Fruit fly (Drosophila melanogaster) whole organism, prepupa: Measurements from ENCODE around the gene ppk20.
A peak's percentile ranks its signal among the peaks of the same experiment; 100 is the strongest.

Experiments used
- Blimp-1 ChIP-seq: fragments of 200-800 bp; sonication (Bioruptor generic); optimal IDR thresholded peaks from 3 replicates; lab custom pipeline; 2017; ENCODE audit warnings: missing biosample characterization, missing genetic modification characterization, mild to moderate bottlenecking, moderate library complexity, missing genetic modification reagents
- CG10631 ChIP-seq: fragments of 200-800 bp; sonication (Bioruptor generic); optimal IDR thresholded peaks from 2 replicates; lab custom pipeline; 2016; ENCODE audit warnings: missing biosample characterization, missing genetic modification characterization
- CG10669 ChIP-seq: fragments of 200-800 bp; sonication (Bioruptor generic); optimal IDR thresholded peaks from 3 replicates; lab custom pipeline; 2018; ENCODE audit warnings: missing biosample characterization, mild to moderate bottlenecking, missing genetic modification characterization, moderate library complexity
- CG11294 ChIP-seq: fragments of 200-800 bp; sonication (Bioruptor generic); IDR thresholded peaks from 2 replicates; pipeline ENCODE4 v1.3.6; 2022; ENCODE audit warnings: missing biosample characterization, missing genetic modification characterization
- CG11902 ChIP-seq: fragments of 200-800 bp; sonication (Bioruptor generic); optimal IDR thresholded peaks from 3 replicates; lab custom pipeline; 2016; ENCODE audit warnings: missing biosample characterization, missing genetic modification characterization
- CG15336 ChIP-seq: fragments of 200-800 bp; sonication (Bioruptor generic); IDR thresholded peaks from 2 replicates; pipeline ENCODE4 v1.3.6; 2022; ENCODE audit warnings: missing biosample characterization, missing genetic modification characterization
- CG32006 ChIP-seq: fragments of 200-800 bp; sonication (Bioruptor generic); optimal IDR thresholded peaks from 3 replicates; lab custom pipeline; 2017; ENCODE audit warnings: missing biosample characterization, mild to moderate bottlenecking, missing genetic modification characterization
- CG3919 ChIP-seq: fragments of 200-800 bp; sonication (Bioruptor generic); optimal IDR thresholded peaks from 3 replicates; lab custom pipeline; 2016; ENCODE audit warnings: missing biosample characterization, missing genetic modification characterization
- CG6163 ChIP-seq: fragments of 200-800 bp; sonication (Bioruptor generic); IDR thresholded peaks from 3 replicates; pipeline ENCODE4 v1.3.6; 2022; ENCODE audit warnings: missing biosample characterization, missing genetic modification characterization
- CG6792 ChIP-seq: fragments of 200-800 bp; sonication (Bioruptor generic); optimal IDR thresholded peaks from 3 replicates; lab custom pipeline; 2016; ENCODE audit warnings: missing biosample characterization, missing genetic modification characterization
- CG6808 ChIP-seq: fragments of 200-800 bp; sonication (Bioruptor generic); optimal IDR thresholded peaks from 3 replicates; lab custom pipeline; 2017; ENCODE audit warnings: missing biosample characterization, missing genetic modification characterization, mild to moderate bottlenecking, moderate library complexity, missing genetic modification reagents
- CG6854 ChIP-seq: fragments of 200-800 bp; sonication (Bioruptor generic); optimal IDR thresholded peaks from 2 replicates; lab custom pipeline; 2017; ENCODE audit warnings: missing biosample characterization, mild to moderate bottlenecking, missing genetic modification characterization
- CG8119 ChIP-seq: fragments of 200-800 bp; sonication (Bioruptor generic); IDR thresholded peaks from 3 replicates; pipeline ENCODE4 v1.3.6; 2022; ENCODE audit warnings: missing biosample characterization, missing genetic modification characterization
- CG8319 ChIP-seq: fragments of 200-800 bp; sonication (Bioruptor generic); optimal IDR thresholded peaks from 3 replicates; lab custom pipeline; 2016; ENCODE audit warnings: missing biosample characterization, missing genetic modification characterization
- CG8632 ChIP-seq: fragments of 200-800 bp; sonication (Bioruptor generic); optimal IDR thresholded peaks from 3 replicates; lab custom pipeline; 2016; ENCODE audit warnings: missing biosample characterization, missing genetic modification characterization
- Eip75B ChIP-seq: fragments of 200-800 bp; sonication (Bioruptor generic); optimal IDR thresholded peaks from 3 replicates; lab custom pipeline; 2016; ENCODE audit warnings: missing biosample characterization, missing genetic modification characterization
- Eip78C ChIP-seq: fragments of 200-800 bp; sonication (Bioruptor generic); peaks from one replicate; lab custom pipeline; 2016; ENCODE audit warnings: missing biosample characterization, missing genetic modification characterization
- Eip93F ChIP-seq: fragments of 200-800 bp; sonication (Bioruptor generic); optimal IDR thresholded peaks from 2 replicates; lab custom pipeline; 2016; ENCODE audit warnings: missing biosample characterization, mild to moderate bottlenecking, missing genetic modification characterization
- Ets21C ChIP-seq: fragments of 200-800 bp; sonication (Bioruptor generic); optimal IDR thresholded peaks from 3 replicates; lab custom pipeline; 2016; ENCODE audit warnings: missing biosample characterization, missing genetic modification characterization
- Ets96B ChIP-seq: fragments of 200-800 bp; optimal IDR thresholded peaks from 2 replicates; lab custom pipeline; 2019; ENCODE audit warnings: missing biosample characterization, mild to moderate bottlenecking, missing genetic modification characterization, moderate library complexity
- Gug ChIP-seq: fragments of 200-800 bp; sonication (Bioruptor generic); IDR thresholded peaks from 2 replicates; pipeline ENCODE4 v1.3.6; 2022; ENCODE audit warnings: missing biosample characterization, missing genetic modification characterization
- Hr39 ChIP-seq: fragments of 200-800 bp; sonication (Bioruptor generic); optimal IDR thresholded peaks from 2 replicates; lab custom pipeline; 2016; ENCODE audit warnings: missing biosample characterization, missing genetic modification characterization
- Hr4 ChIP-seq: fragments of 200-800 bp; sonication (Bioruptor generic); optimal IDR thresholded peaks from 3 replicates; lab custom pipeline; 2016; ENCODE audit warnings: missing biosample characterization, missing genetic modification characterization
- Lpt ChIP-seq: fragments of 200-800 bp; sonication (Bioruptor generic); optimal IDR thresholded peaks from 3 replicates; lab custom pipeline; 2016; ENCODE audit warnings: missing biosample characterization, missing genetic modification characterization
- OdsH ChIP-seq: fragments of 200-800 bp; sonication (Bioruptor generic); optimal IDR thresholded peaks from 3 replicates; lab custom pipeline; 2016; ENCODE audit warnings: missing biosample characterization, missing genetic modification characterization
- Smox ChIP-seq: fragments of 200-800 bp; sonication (Bioruptor generic); optimal IDR thresholded peaks from 3 replicates; lab custom pipeline; 2016; ENCODE audit warnings: missing biosample characterization, missing genetic modification characterization
- Sox102F ChIP-seq: fragments of 200-800 bp; sonication (Bioruptor generic); optimal IDR thresholded peaks from 2 replicates; lab custom pipeline; 2016; ENCODE audit warnings: missing biosample characterization, mild to moderate bottlenecking, missing genetic modification characterization
- Sox14 ChIP-seq: fragments of 200-800 bp; sonication (Bioruptor generic); optimal IDR thresholded peaks from 3 replicates; lab custom pipeline; 2016; ENCODE audit warnings: missing biosample characterization, missing genetic modification characterization
- achi ChIP-seq: fragments of 200-800 bp; sonication (Bioruptor generic); optimal IDR thresholded peaks from 3 replicates; lab custom pipeline; 2016; ENCODE audit warnings: missing biosample characterization, missing genetic modification characterization
- acj6 ChIP-seq: fragments of 200-800 bp; sonication (Bioruptor generic); optimal IDR thresholded peaks from 3 replicates; lab custom pipeline; 2016; ENCODE audit warnings: missing biosample characterization, missing genetic modification characterization
- cyc ChIP-seq: fragments of 200-800 bp; sonication (Bioruptor generic); optimal IDR thresholded peaks from 3 replicates; lab custom pipeline; 2016; ENCODE audit warnings: missing biosample characterization, missing genetic modification characterization
- dac ChIP-seq: fragments of 200-800 bp; sonication (Bioruptor generic); optimal IDR thresholded peaks from 2 replicates; lab custom pipeline; 2017; ENCODE audit warnings: missing biosample characterization, mild to moderate bottlenecking, missing genetic modification characterization
- dsx ChIP-seq: fragments of 200-800 bp; optimal IDR thresholded peaks from 3 replicates; lab custom pipeline; 2019; ENCODE audit warnings: missing biosample characterization, mild to moderate bottlenecking, missing genetic modification characterization, moderate library complexity; ENCODE audit not compliant: poor library complexity, severe bottlenecking
- eg ChIP-seq: fragments of 200-800 bp; sonication (Bioruptor generic); IDR thresholded peaks from 3 replicates; pipeline ENCODE4 v1.3.6; 2022; ENCODE audit warnings: missing biosample characterization, missing genetic modification characterization
- esn ChIP-seq: fragments of 200-800 bp; sonication (Bioruptor generic); optimal IDR thresholded peaks from 2 replicates; lab custom pipeline; 2016; ENCODE audit warnings: missing biosample characterization, mild to moderate bottlenecking, missing genetic modification characterization, moderate library complexity
- fd59A ChIP-seq: fragments of 200-800 bp; sonication (Bioruptor generic); optimal IDR thresholded peaks from 2 replicates; lab custom pipeline; 2017; ENCODE audit warnings: missing biosample characterization, mild to moderate bottlenecking, missing genetic modification characterization, missing genetic modification reagents
- fkh ChIP-seq: fragments of 200-800 bp; sonication (Bioruptor generic); optimal IDR thresholded peaks from 3 replicates; lab custom pipeline; 2017; ENCODE audit warnings: missing biosample characterization, mild to moderate bottlenecking, missing genetic modification characterization, moderate library complexity
- lz ChIP-seq: fragments of 200-800 bp; sonication (Bioruptor generic); optimal IDR thresholded peaks from 3 replicates; lab custom pipeline; 2016; ENCODE audit warnings: missing biosample characterization, missing genetic modification characterization
- net ChIP-seq: fragments of 200-800 bp; sonication (Bioruptor generic); optimal IDR thresholded peaks from 3 replicates; lab custom pipeline; 2016; ENCODE audit warnings: missing biosample characterization, missing genetic modification characterization
- salr ChIP-seq, 2 experiments: fragments of 200-800 bp; sonication (Bioruptor generic); optimal IDR thresholded peaks; 3 replicates each; lab custom pipeline; 2016 to 2018; ENCODE audit warnings: missing biosample characterization in 2 of 2, missing genetic modification characterization in 2 of 2, mild to moderate bottlenecking in 1 of 2
- spab ChIP-seq: fragments of 200-800 bp; sonication (Bioruptor generic); optimal IDR thresholded peaks from 2 replicates; lab custom pipeline; 2017; ENCODE audit warnings: missing biosample characterization, mild to moderate bottlenecking, missing genetic modification characterization, missing genetic modification reagents
- svp ChIP-seq: fragments of 200-800 bp; sonication (Bioruptor generic); peaks from one replicate; lab custom pipeline; 2016; ENCODE audit warnings: missing biosample characterization, missing genetic modification characterization
- vri ChIP-seq: fragments of 200-800 bp; sonication (Bioruptor generic); optimal IDR thresholded peaks from 3 replicates; lab custom pipeline; 2016; ENCODE audit warnings: missing biosample characterization, mild to moderate bottlenecking, missing genetic modification characterization

The ppk20 gene

dm6 chr3R:29692009-29692641 is 23.4 kb upstream of the ppk20 start, which contains the start of gene dmrt99B:
Gene dmrt99B, plus strand, starts transcription at chr3R:29692591.
- TF ChIP-seq acj6 (GFP tag; lab: Kevin White, UChicago) (no peak), esn (GFP tag; lab: Kevin White, UChicago) (no peak), salr (GFP tag; optimal IDR thresholded peaks at IDR 0.05; lab: Kevin White, UChicago) (no peak), eg (GFP tag; lab: Robert Waterston, UW) (0 out of 3 replicates have a peak, but pooled peaks have one; percentile 20), achi (GFP tag; lab: Kevin White, UChicago) (no peak), Smox (GFP tag; lab: Kevin White, UChicago) (no peak), CG11294 (no peak), Sox14 (GFP tag; lab: Kevin White, UChicago) (peak; percentile 29), OdsH (GFP tag; lab: Kevin White, UChicago) (no peak), dsx (GFP tag; lab: Kevin White, UChicago) (peak; percentile 43), CG11902 (GFP tag; lab: Kevin White, UChicago) (no peak), Ets21C (GFP tag; lab: Kevin White, UChicago) (no peak), spab (GFP tag; lab: Kevin White, UChicago) (no peak), Blimp-1 (GFP tag; lab: Kevin White, UChicago) (no peak), cyc (GFP tag; lab: Kevin White, UChicago) (no peak)

DNA sequence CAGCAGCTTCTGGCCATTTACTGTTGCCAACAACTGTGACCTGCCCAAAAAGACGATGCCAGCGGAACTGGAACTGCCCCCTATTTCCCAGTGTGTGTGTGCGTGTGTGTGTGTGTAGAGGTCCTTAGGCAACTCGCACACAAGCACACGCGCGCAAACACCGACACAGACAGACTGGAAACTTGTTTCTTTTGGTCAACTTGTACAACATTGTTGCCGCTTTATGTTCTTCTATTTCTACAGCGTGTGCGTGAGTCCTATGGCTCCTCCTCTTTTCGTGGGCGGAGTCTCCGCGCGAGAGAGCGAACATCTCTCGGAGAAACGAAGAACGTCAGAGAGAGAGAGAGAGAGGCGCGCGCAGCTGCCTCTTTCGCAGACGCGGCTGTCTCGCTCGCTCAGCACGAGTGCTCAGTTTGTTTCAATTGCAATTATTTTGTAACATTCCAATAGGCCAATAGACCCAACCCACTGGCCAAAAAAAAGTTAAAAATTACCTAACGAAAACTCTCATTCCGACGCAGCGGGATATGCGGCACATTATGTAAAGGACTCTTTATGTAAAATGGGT is 22.4 kb upstream of the ppk20 start:
- TF ChIP-seq CG6163 (GFP tag; lab: Robert Waterston, UW) (0 out of 3 replicates have a peak, but pooled peaks have one; percentile 5), eg (GFP tag; lab: Robert Waterston, UW) (0 out of 3 replicates have a peak, but pooled peaks have one; percentile 19), Gug (GFP tag; lab: Robert Waterston, UW) (no peak), dsx (GFP tag; lab: Kevin White, UChicago) (peak; percentile 100)

DNA sequence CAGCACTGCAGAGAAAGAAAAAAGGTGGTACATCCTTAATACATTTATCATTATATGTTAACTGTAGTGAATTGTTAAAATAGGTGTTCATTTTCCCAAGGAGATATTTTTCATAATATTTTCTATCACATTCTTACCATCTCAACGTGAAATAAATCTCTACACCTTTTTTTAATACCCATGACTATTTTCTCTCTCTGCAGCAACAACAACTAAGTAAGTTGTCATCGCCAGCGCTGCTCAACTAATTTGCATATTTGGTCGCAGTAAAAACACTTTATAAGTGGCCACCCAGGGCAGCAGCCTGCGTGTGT is 21.8 kb upstream of the ppk20 start:
- TF ChIP-seq vri (GFP tag; lab: Kevin White, UChicago), result no peak
- TF ChIP-seq dsx (GFP tag; lab: Kevin White, UChicago), result no peak
- no peak for TF ChIP-seq Lpt (GFP tag; lab: Kevin White, UChicago)
- TF ChIP-seq Eip93F (GFP tag; lab: Kevin White, UChicago), result no peak
- TF ChIP-seq CG6808 (GFP tag; lab: Kevin White, UChicago), result peak; percentile 6
- TF ChIP-seq CG8632 (GFP tag; lab: Kevin White, UChicago), result peak; percentile 31
- peak; percentile 42 for TF ChIP-seq net
- TF ChIP-seq CG3919, result peak; percentile 61
- TF ChIP-seq CG10631, result peak; percentile 35
- TF ChIP-seq Gug (GFP tag; lab: Robert Waterston, UW), result no peak
- TF ChIP-seq Smox (GFP tag; lab: Kevin White, UChicago), result peak; percentile 15
- TF ChIP-seq spab (GFP tag; lab: Kevin White, UChicago), result peak; percentile 37
- TF ChIP-seq esn (GFP tag; lab: Kevin White, UChicago), result peak; percentile 48
- peak; percentile 58 for TF ChIP-seq Hr4 (GFP tag; lab: Kevin White, UChicago)
- TF ChIP-seq CG6163 (GFP tag; lab: Robert Waterston, UW), result peak; percentile 63; the same call in 2 of the 3 replicates
- TF ChIP-seq acj6 (GFP tag; lab: Kevin White, UChicago), result peak; percentile 35
- no peak for TF ChIP-seq CG6792 (GFP tag; lab: Kevin White, UChicago)
- peak; percentile 54 for TF ChIP-seq achi (GFP tag; lab: Kevin White, UChicago)
- peak; percentile 49; the same call in 2 of the 3 replicates for TF ChIP-seq CG8119
- peak; percentile 32 for TF ChIP-seq CG11902 (GFP tag; lab: Kevin White, UChicago)
- no peak for TF ChIP-seq fkh (GFP tag; lab: Kevin White, UChicago)
- TF ChIP-seq CG32006, result peak; percentile 63
- peak; percentile 31 for TF ChIP-seq Hr39
- TF ChIP-seq Ets21C (GFP tag; lab: Kevin White, UChicago), result no peak
- peak; percentile 31 for TF ChIP-seq lz (GFP tag; lab: Kevin White, UChicago)
- TF ChIP-seq OdsH (GFP tag; lab: Kevin White, UChicago), result peak; percentile 41
- TF ChIP-seq Ets96B (tag; lab: Kevin White, UChicago), result peak; percentile 71
- TF ChIP-seq dac, result no peak
- TF ChIP-seq Sox14 (GFP tag; lab: Kevin White, UChicago), result peak; percentile 49
- peak; percentile 55 for TF ChIP-seq fd59A
- TF ChIP-seq CG15336 (GFP tag; lab: Robert Waterston, UW), result peak; percentile 46
- TF ChIP-seq CG10669 (GFP tag; lab: Kevin White, UChicago), result peak; percentile 62
- TF ChIP-seq Eip78C, result peak; percentile 90
- TF ChIP-seq CG11294, result no peak
- no peak for TF ChIP-seq CG8319 (GFP tag; lab: Kevin White, UChicago)
- no peak for TF ChIP-seq Sox102F
- TF ChIP-seq Eip75B (GFP tag; lab: Kevin White, UChicago), result peak; percentile 45
- no peak for TF ChIP-seq CG6854
- peak; percentile 13 for TF ChIP-seq svp (GFP tag; lab: Kevin White, UChicago)
